Fruit fly (Drosophila melanogaster): Measurements from ENCODE around the gene IntS10.

DNA sequence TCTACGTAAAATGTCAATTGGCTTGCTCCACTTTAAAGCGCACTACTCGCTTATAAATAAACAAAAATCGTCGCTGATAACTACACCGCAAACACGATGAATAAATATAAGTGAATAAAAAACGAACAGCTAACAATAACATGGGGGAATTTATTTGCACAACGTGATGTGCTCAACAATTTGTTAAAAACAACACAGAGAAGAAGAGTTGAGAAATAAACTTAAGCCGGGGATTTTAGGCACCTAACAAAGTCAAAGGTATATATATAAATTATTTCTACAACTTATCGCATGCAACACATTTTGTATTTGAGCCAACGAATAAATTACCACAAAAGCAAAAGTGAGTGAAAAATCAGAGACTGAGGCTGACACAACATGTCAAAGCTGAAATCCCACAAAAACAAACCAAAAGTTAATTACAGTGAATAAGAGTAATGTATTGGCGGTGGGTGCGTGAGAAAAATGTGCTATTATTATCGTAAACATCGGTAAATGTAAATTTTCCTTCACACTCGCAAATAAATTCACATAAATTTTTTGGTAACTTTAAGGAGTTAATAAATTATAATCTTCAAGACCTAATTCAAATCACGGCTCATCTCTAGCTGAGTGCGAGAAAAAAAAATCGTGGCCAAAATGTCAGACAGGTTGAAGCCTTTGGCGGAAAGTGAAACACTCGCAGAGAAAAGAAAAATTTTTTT is 34.1 kb upstream of the IntS10 start:
- TF ChIP-seq fru (GFP tag; optimal IDR thresholded peaks at IDR 0.05) (peak; percentile 11), br (GFP tag; optimal IDR thresholded peaks at IDR 0.05) (peak; percentile 31), woc (GFP tag; optimal IDR thresholded peaks at IDR 0.05) (no peak), Rel (GFP tag; optimal IDR thresholded peaks at IDR 0.05) (no peak), Rel (tag; optimal IDR thresholded peaks at IDR 0.05) (no peak), CG32264 (GFP tag; optimal IDR thresholded peaks at IDR 0.05) (peak; percentile 18), CrebA (GFP tag; optimal IDR thresholded peaks at IDR 0.05; ENCODE audit: borderline replicate concordance) (no peak), Hnf4 (GFP tag; optimal IDR thresholded peaks at IDR 0.05) (no peak), h (GFP tag; optimal IDR thresholded peaks at IDR 0.05) (peak; percentile 13), HLH106 (tag; optimal IDR thresholded peaks at IDR 0.05) (no peak), usp (GFP tag; optimal IDR thresholded peaks at IDR 0.05) (no peak), jim (GFP tag; optimal IDR thresholded peaks at IDR 0.05) (no peak), dsf (GFP tag; optimal IDR thresholded peaks at IDR 0.05; ENCODE audit: borderline replicate concordance) (no peak), Dif (GFP tag; optimal IDR thresholded peaks at IDR 0.05; ENCODE audit: partially characterized antibody) (no peak)

Measured in whole organism, wandering third instar larva.